Fruit fly (Drosophila melanogaster) whole organism: ENCODE measurements around the gene CG42523.

ENCODE experiments used
- EcR ChIP-seq, 2 experiments: fragments of >200 bp; optimal IDR thresholded peaks; 2 replicates each; lab custom pipeline; 2017; ENCODE audit warnings: missing biosample characterization in 2 of 2, missing genetic modification characterization in 2 of 2, missing genetic modification reagents in 2 of 2
- psq ChIP-seq: fragments of >200 bp; optimal IDR thresholded peaks from 2 replicates; lab custom pipeline; 2017
- usp ChIP-seq: fragments of >200 bp; optimal IDR thresholded peaks from 2 replicates; lab custom pipeline; 2017; ENCODE audit warnings: missing biosample characterization, missing genetic modification characterization, mixed read lengths

DNA sequence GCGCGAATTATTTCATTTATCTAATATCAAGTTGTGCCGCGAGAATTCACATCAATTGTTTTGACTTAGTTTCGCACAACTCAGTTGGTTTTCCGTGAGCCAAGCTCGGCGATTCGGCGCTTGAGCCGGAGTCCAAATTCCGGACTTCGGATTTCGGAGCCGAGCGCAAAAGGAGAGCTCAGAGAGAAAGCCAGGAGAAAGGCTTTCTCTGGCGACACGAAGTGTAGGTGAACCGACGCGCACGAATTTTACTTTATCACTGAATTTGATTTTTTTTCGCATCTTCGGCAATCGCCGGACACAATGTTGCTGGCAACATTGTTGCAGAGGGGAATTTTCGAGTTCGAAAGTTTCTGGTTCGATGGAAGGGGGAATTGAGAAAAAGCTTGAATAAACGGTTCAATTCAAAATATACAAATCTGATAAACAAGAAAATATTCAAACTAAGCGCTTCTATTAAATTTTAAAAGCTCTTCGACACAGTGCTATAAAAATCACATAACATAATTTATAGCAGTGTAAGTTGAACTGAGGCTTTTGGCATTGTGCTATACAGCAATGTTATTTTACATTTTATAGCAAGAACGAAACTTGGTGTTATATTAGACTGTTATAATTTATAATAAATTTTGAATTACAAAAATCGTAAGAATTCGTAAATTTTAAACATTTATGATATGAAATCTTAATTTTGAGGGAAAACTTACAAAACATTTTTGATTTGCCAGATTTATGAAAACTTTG, 31.3 kb downstream of the CG42523 start, which contains the start of gene fipi:
- no peak for TF ChIP-seq psq (lab: Kevin White, UChicago)
- no peak for TF ChIP-seq usp (GFP tag; lab: Kevin White, UChicago)
- TF ChIP-seq EcR (GFP tag; optimal IDR thresholded peaks at IDR 0.05; lab: Kevin White, UChicago) = no peak
